Fruit fly (Drosophila melanogaster) whole organism, pupa: ENCODE measurements around the gene CG1409.

ENCODE experiments used
- CG14655 ChIP-seq: fragments of 200-800 bp; sonication (Bioruptor generic); optimal IDR thresholded peaks from 3 replicates; lab custom pipeline; 2017; ENCODE audit warnings: mild to moderate bottlenecking, missing biosample characterization, missing genetic modification reagents, missing genetic modification characterization
- CG17806 ChIP-seq: fragments of 200-800 bp; sonication (Bioruptor generic); optimal IDR thresholded peaks from 2 replicates; lab custom pipeline; 2018; ENCODE audit warnings: missing biosample characterization, mild to moderate bottlenecking, missing genetic modification characterization, moderate library complexity
- CG4496 ChIP-seq: fragments of 200-800 bp; sonication (Bioruptor generic); IDR thresholded peaks from 3 replicates; pipeline ENCODE4 v1.3.6; 2022; ENCODE audit warnings: missing biosample characterization, missing genetic modification characterization
- CG8159 ChIP-seq: fragments of 200-800 bp; sonication (Bioruptor generic); optimal IDR thresholded peaks from 3 replicates; lab custom pipeline; 2018; ENCODE audit warnings: missing biosample characterization, mild to moderate bottlenecking, missing genetic modification characterization, moderate library complexity
- CG8301 ChIP-seq: fragments of 200-800 bp; sonication (Bioruptor generic); optimal IDR thresholded peaks from 2 replicates; lab custom pipeline; 2018; ENCODE audit warnings: missing biosample characterization, mild to moderate bottlenecking, missing genetic modification characterization
- EcR ChIP-seq: fragments of 200-800 bp; sonication (Bioruptor generic); optimal IDR thresholded peaks from 3 replicates; lab custom pipeline; 2019; ENCODE audit warnings: missing biosample characterization, missing genetic modification characterization, mild to moderate bottlenecking, moderate library complexity, missing genetic modification reagents

- no peak for TF ChIP-seq CG17806
- no peak for TF ChIP-seq CG8159
- TF ChIP-seq EcR: no peak
- no peak for TF ChIP-seq CG4496
- TF ChIP-seq CG8301: no peak
- TF ChIP-seq CG14655: no peak
These were observed 26.4 kb downstream of the CG1409 start, which contains the start of gene Ir7g for dm6 chrX:7884360-7884759.
